Fruit fly (Drosophila melanogaster) whole organism, embryonic: ENCODE data around the gene AP-2alpha.

Experiments
- CG10565 ChIP-seq: fragments of 200-800 bp; sonication (Bioruptor generic); optimal IDR thresholded peaks from 3 replicates; lab custom pipeline; 2016; ENCODE audit warnings: missing biosample characterization, mild to moderate bottlenecking, missing genetic modification characterization
- CG11723 ChIP-seq: fragments of 200-800 bp; sonication (Bioruptor generic); optimal IDR thresholded peaks from 2 replicates; lab custom pipeline; 2017; ENCODE audit warnings: missing biosample characterization, mild to moderate bottlenecking, missing genetic modification characterization
- CG12071 ChIP-seq: fragments of 200-800 bp; sonication (Bioruptor generic); optimal IDR thresholded peaks from 3 replicates; lab custom pipeline; 2018; ENCODE audit warnings: missing biosample characterization, mild to moderate bottlenecking, missing genetic modification characterization
- CG13424 ChIP-seq: fragments of 200-800 bp; sonication (Bioruptor generic); optimal IDR thresholded peaks from 2 replicates; lab custom pipeline; 2019; ENCODE audit warnings: missing biosample characterization, mild to moderate bottlenecking, missing genetic modification characterization, moderate library complexity
- CG1647 ChIP-seq: fragments of 200-800 bp; sonication (Bioruptor generic); optimal IDR thresholded peaks from 3 replicates; lab custom pipeline; 2016; ENCODE audit warnings: missing biosample characterization, missing genetic modification characterization
- CG16813 ChIP-seq: fragments of 200-800 bp; sonication (Bioruptor generic); IDR thresholded peaks from 3 replicates; pipeline ENCODE4 v1.3.6; 2022; ENCODE audit warnings: missing biosample characterization, missing genetic modification characterization; ENCODE audit not compliant: partially characterized antibody
- CG17361 ChIP-seq: fragments of 200-800 bp; sonication (Bioruptor generic); IDR thresholded peaks from 3 replicates; pipeline ENCODE4 v1.3.6; 2022; ENCODE audit warnings: missing biosample characterization, missing genetic modification characterization
- CG2120 ChIP-seq: fragments of 200-800 bp; sonication (Bioruptor generic); optimal IDR thresholded peaks from 3 replicates; lab custom pipeline; 2016; ENCODE audit warnings: missing biosample characterization, missing genetic modification characterization
- CG2712 ChIP-seq: fragments of 200-800 bp; optimal IDR thresholded peaks from 3 replicates; lab custom pipeline; 2019; ENCODE audit warnings: missing biosample characterization, mild to moderate bottlenecking, missing genetic modification characterization, moderate library complexity
- CG5245 ChIP-seq: fragments of 200-800 bp; sonication (Bioruptor generic); optimal IDR thresholded peaks from 3 replicates; lab custom pipeline; 2016; ENCODE audit warnings: missing biosample characterization, missing genetic modification characterization
- CG6272 ChIP-seq: fragments of 200-800 bp; sonication (Bioruptor generic); IDR thresholded peaks from 2 replicates; pipeline ENCODE4 v1.3.6; 2022; ENCODE audit warnings: missing biosample characterization, missing genetic modification characterization
- CG6683 ChIP-seq: fragments of 200-800 bp; sonication (Bioruptor generic); optimal IDR thresholded peaks from 2 replicates; lab custom pipeline; 2017; ENCODE audit warnings: missing biosample characterization, mild to moderate bottlenecking, missing genetic modification characterization, missing genetic modification reagents
- CG6689 ChIP-seq: fragments of 200-800 bp; sonication (Bioruptor generic); IDR thresholded peaks from 2 replicates; pipeline ENCODE4 v1.3.6; 2022; ENCODE audit warnings: missing biosample characterization, missing genetic modification characterization
- CG7271 ChIP-seq: fragments of 200-800 bp; sonication (Bioruptor generic); optimal IDR thresholded peaks from 2 replicates; lab custom pipeline; 2018; ENCODE audit warnings: missing biosample characterization, mild to moderate bottlenecking, missing genetic modification characterization, moderate library complexity
- CG9876 ChIP-seq: fragments of 200-800 bp; sonication (Bioruptor generic); optimal IDR thresholded peaks from 2 replicates; lab custom pipeline; 2016; ENCODE audit warnings: missing biosample characterization, missing genetic modification characterization
- CTCF ChIP-seq: fragments of 200-800 bp; sonication (Bioruptor generic); optimal IDR thresholded peaks from 2 replicates; lab custom pipeline; 2017; ENCODE audit warnings: missing biosample characterization, mild to moderate bottlenecking, missing genetic modification characterization, moderate library complexity
- D19A ChIP-seq: fragments of 200-800 bp; optimal IDR thresholded peaks from 3 replicates; lab custom pipeline; 2019; ENCODE audit warnings: missing biosample characterization, mild to moderate bottlenecking, missing genetic modification characterization, moderate library complexity
- D19B ChIP-seq: fragments of 200-800 bp; sonication (Bioruptor generic); optimal IDR thresholded peaks from 2 replicates; lab custom pipeline; 2017; ENCODE audit warnings: missing biosample characterization, mild to moderate bottlenecking, missing genetic modification characterization
- Dad ChIP-seq: fragments of 200-800 bp; sonication (Bioruptor generic); optimal IDR thresholded peaks from 3 replicates; lab custom pipeline; 2016; ENCODE audit warnings: missing biosample characterization, missing genetic modification characterization
- Dbx ChIP-seq: fragments of 200-800 bp; sonication (Bioruptor generic); IDR thresholded peaks from 3 replicates; pipeline ENCODE4 v1.3.6; 2022; ENCODE audit warnings: missing biosample characterization, missing genetic modification characterization
- Dek ChIP-seq: fragments of 200-800 bp; sonication (Bioruptor generic); optimal IDR thresholded peaks from 3 replicates; lab custom pipeline; 2019; ENCODE audit warnings: missing biosample characterization, mild to moderate bottlenecking, missing genetic modification characterization, moderate library complexity
- Dfd ChIP-seq, 2 experiments: fragments of >200 bp; optimal IDR thresholded peaks; 2 replicates each; lab custom pipeline; 2017; ENCODE audit warnings: missing biosample characterization in 2 of 2, missing genetic modification characterization in 2 of 2
- Drgx ChIP-seq: fragments of 200-800 bp; sonication (Bioruptor generic); IDR thresholded peaks from 2 replicates; pipeline ENCODE4 v1.3.6; 2022; ENCODE audit warnings: missing biosample characterization, missing genetic modification characterization
- Elba2 ChIP-seq: fragments of 200-800 bp; sonication (Bioruptor generic); optimal IDR thresholded peaks from 3 replicates; lab custom pipeline; 2016; ENCODE audit warnings: missing biosample characterization, missing genetic modification characterization
- H15 ChIP-seq: fragments of 200-800 bp; sonication (Bioruptor generic); IDR thresholded peaks from 3 replicates; pipeline ENCODE4 v1.3.6; 2022; ENCODE audit warnings: missing biosample characterization, missing genetic modification characterization
- HHEX ChIP-seq: fragments of 200-800 bp; sonication (Bioruptor generic); optimal IDR thresholded peaks from 3 replicates; lab custom pipeline; 2017; ENCODE audit warnings: missing biosample characterization, mild to moderate bottlenecking, missing genetic modification characterization, missing genetic modification reagents
- HLH4C ChIP-seq: fragments of 200-800 bp; sonication (Bioruptor generic); IDR thresholded peaks from 3 replicates; pipeline ENCODE4 v1.3.6; 2022; ENCODE audit warnings: missing biosample characterization, missing genetic modification characterization; ENCODE audit not compliant: partially characterized antibody
- Hr3 ChIP-seq: fragments of 200-800 bp; sonication (Bioruptor generic); optimal IDR thresholded peaks from 3 replicates; lab custom pipeline; 2016; ENCODE audit warnings: missing biosample characterization, missing genetic modification characterization
- MTF-1 ChIP-seq: fragments of 200-800 bp; sonication (Bioruptor generic); optimal IDR thresholded peaks from 2 replicates; lab custom pipeline; 2018; ENCODE audit warnings: missing biosample characterization, mild to moderate bottlenecking, missing genetic modification characterization, borderline replicate concordance
- Sin3A ChIP-seq: fragments of >200 bp; optimal IDR thresholded peaks from 2 replicates; lab custom pipeline; 2018
- amos ChIP-seq: fragments of 200-800 bp; sonication (Bioruptor generic); IDR thresholded peaks from 2 replicates; pipeline ENCODE4 v1.3.6; 2022; ENCODE audit warnings: missing biosample characterization, missing genetic modification characterization; ENCODE audit not compliant: partially characterized antibody
- az2 ChIP-seq: fragments of 200-800 bp; sonication (Bioruptor generic); optimal IDR thresholded peaks from 3 replicates; lab custom pipeline; 2016; ENCODE audit warnings: missing biosample characterization, missing genetic modification characterization
- bab2 ChIP-seq: fragments of 200-800 bp; sonication (Bioruptor generic); optimal IDR thresholded peaks from 2 replicates; lab custom pipeline; 2016; ENCODE audit warnings: missing biosample characterization, missing genetic modification characterization
- cad ChIP-seq: fragments of >200 bp; optimal IDR thresholded peaks from 2 replicates; lab custom pipeline; 2017; ENCODE audit warnings: missing biosample characterization, missing genetic modification characterization
- crol ChIP-seq: fragments of 200-800 bp; sonication (Bioruptor generic); IDR thresholded peaks from 2 replicates; pipeline ENCODE4 v1.3.6; 2022; ENCODE audit warnings: missing biosample characterization, missing genetic modification characterization
- disco-r ChIP-seq: fragments of 200-800 bp; sonication (Bioruptor generic); optimal IDR thresholded peaks from 2 replicates; lab custom pipeline; 2016; ENCODE audit warnings: missing biosample characterization, missing genetic modification characterization
- esg ChIP-seq: fragments of 200-800 bp; sonication (Bioruptor generic); conservative IDR thresholded peaks from 2 replicates; pipeline ENCODE4 v1.3.6; 2022; ENCODE audit warnings: missing biosample characterization, missing genetic modification characterization
- exex ChIP-seq: fragments of 200-800 bp; sonication (Bioruptor generic); optimal IDR thresholded peaks from 4 replicates; lab custom pipeline; 2018; ENCODE audit warnings: missing biosample characterization, mild to moderate bottlenecking, missing genetic modification characterization, moderate library complexity
- eyg ChIP-seq: fragments of 200-800 bp; sonication (Bioruptor generic); optimal IDR thresholded peaks from 3 replicates; lab custom pipeline; 2016; ENCODE audit warnings: missing biosample characterization, missing genetic modification characterization
- fd3F ChIP-seq: fragments of 200-800 bp; sonication (Bioruptor generic); optimal IDR thresholded peaks from 2 replicates; lab custom pipeline; 2018; ENCODE audit warnings: missing biosample characterization, mild to moderate bottlenecking, missing genetic modification characterization, moderate library complexity
- gcm2 ChIP-seq: fragments of 200-800 bp; sonication (Bioruptor generic); optimal IDR thresholded peaks from 2 replicates; lab custom pipeline; 2016; ENCODE audit warnings: missing biosample characterization, missing genetic modification characterization
- ind ChIP-seq: fragments of 200-800 bp; sonication (Bioruptor generic); optimal IDR thresholded peaks from 3 replicates; lab custom pipeline; 2016; ENCODE audit warnings: missing biosample characterization, missing genetic modification characterization
- kay ChIP-seq: fragments of 200-800 bp; sonication (Bioruptor generic); optimal IDR thresholded peaks from 2 replicates; lab custom pipeline; 2016; ENCODE audit warnings: missing biosample characterization, missing genetic modification characterization
- maf-S ChIP-seq: fragments of 200-800 bp; sonication (Bioruptor generic); optimal IDR thresholded peaks from 2 replicates; lab custom pipeline; 2016; ENCODE audit warnings: missing biosample characterization, missing genetic modification characterization
- pfk ChIP-seq: fragments of 200-800 bp; sonication (Bioruptor generic); optimal IDR thresholded peaks from 2 replicates; lab custom pipeline; 2018; ENCODE audit warnings: missing biosample characterization, mild to moderate bottlenecking, missing genetic modification characterization, moderate library complexity
- pnt ChIP-seq: fragments of 200-800 bp; sonication (Bioruptor generic); optimal IDR thresholded peaks from 3 replicates; lab custom pipeline; 2016; ENCODE audit warnings: missing biosample characterization, missing genetic modification characterization
- prd ChIP-seq, 3 experiments: fragments of >200 bp in 2 of 3; fragments of 200-800 bp in 1 of 3; sonication (Bioruptor generic) in 1 of 3; optimal IDR thresholded peaks in 2 of 3; IDR thresholded peaks in 1 of 3; 2 replicates in 2 of 3; 3 replicates in 1 of 3; pipeline versions ENCODE4 v1.3.6 to Lab custom; 2017 to 2022; ENCODE audit warnings: missing biosample characterization in 1 of 3, missing genetic modification characterization in 1 of 3
- ranshi ChIP-seq: fragments of 200-800 bp; sonication (Bioruptor generic); IDR thresholded peaks from 2 replicates; pipeline ENCODE4 v1.3.6; 2022; ENCODE audit warnings: missing biosample characterization, missing genetic modification characterization
- seq ChIP-seq: fragments of 200-800 bp; sonication (Bioruptor generic); IDR thresholded peaks from 2 replicates; pipeline ENCODE4 v1.3.6; 2022; ENCODE audit warnings: missing biosample characterization, missing genetic modification characterization
- slou ChIP-seq: fragments of 200-800 bp; sonication (Bioruptor generic); optimal IDR thresholded peaks from 3 replicates; lab custom pipeline; 2016; ENCODE audit warnings: missing biosample characterization, missing genetic modification characterization
- sug ChIP-seq: fragments of 200-800 bp; optimal IDR thresholded peaks from 2 replicates; lab custom pipeline; 2019; ENCODE audit warnings: missing biosample characterization, mild to moderate bottlenecking, missing genetic modification characterization, moderate library complexity
- trh ChIP-seq: fragments of 200-800 bp; sonication (Bioruptor generic); optimal IDR thresholded peaks from 2 replicates; lab custom pipeline; 2016; ENCODE audit warnings: missing biosample characterization, missing genetic modification characterization
- ttk ChIP-seq: fragments of 200-800 bp; sonication (Bioruptor generic); IDR thresholded peaks from 2 replicates; pipeline ENCODE4 v2.1.2; 2022; ENCODE audit warnings: missing biosample characterization, missing genetic modification characterization

AP-2alpha gene

dm6 chr2L:412931-413330 lies 1.6 kb downstream of the AP-2alpha start (continued):
- TF ChIP-seq crol (GFP tag; lab: Robert Waterston, UW) (no peak), exex (tag; lab: Kevin White, UChicago) (peak; percentile 22), maf-S (GFP tag; lab: Kevin White, UChicago) (no peak), pnt (GFP tag; lab: Kevin White, UChicago) (no peak), kay (GFP tag; lab: Kevin White, UChicago) (no peak), fd3F (GFP tag; lab: Kevin White, UChicago) (no peak), gcm2 (GFP tag; lab: Kevin White, UChicago) (no peak), Dfd (GFP tag; optimal IDR thresholded peaks at IDR 0.05; lab: Kevin White, UChicago) (no peak), CG17361 (GFP tag; lab: Robert Waterston, UW) (no peak), Hr3 (GFP tag; lab: Kevin White, UChicago) (no peak), eyg (no peak), Sin3A (lab: Kevin White, UChicago) (no peak), bab2 (GFP tag; lab: Kevin White, UChicago) (no peak), pfk (GFP tag; lab: Kevin White, UChicago) (no peak), CG16813 (GFP tag; lab: Robert Waterston, UW) (no peak), CG11723 (GFP tag; lab: Kevin White, UChicago) (no peak), slou (no peak), Drgx (peak; percentile 48; the same call in 1 of the 2 replicates), Dad (GFP tag; lab: Kevin White, UChicago) (no peak), CTCF (no peak), CG2712 (tag; lab: Kevin White, UChicago) (peak; percentile 13), D19B (GFP tag; lab: Kevin White, UChicago) (no peak), prd (optimal IDR thresholded peaks at IDR 0.05; lab: Kevin White, UChicago) (no peak), prd (GFP tag; IDR thresholded peaks at IDR 0.05; lab: Robert Waterston, UW) (no peak), CG12071 (GFP tag; lab: Kevin White, UChicago) (no peak), amos (no peak), CG6272 (GFP tag; lab: Robert Waterston, UW) (no peak), Elba2 (GFP tag; lab: Kevin White, UChicago) (no peak), Dek (no peak), trh (GFP tag; lab: Kevin White, UChicago) (no peak), CG6683 (GFP tag; lab: Kevin White, UChicago) (no peak), Dbx (no peak), ttk (GFP tag; lab: Robert Waterston, UW) (no peak), az2 (GFP tag; lab: Kevin White, UChicago) (no peak), seq (GFP tag; lab: Robert Waterston, UW) (no peak), H15 (no peak), CG10565 (no peak), esg (GFP tag; lab: Robert Waterston, UW) (no peak), HLH4C (GFP tag; lab: Robert Waterston, UW) (no peak), sug (tag; lab: Kevin White, UChicago) (peak; percentile 28), cad (GFP tag; lab: Kevin White, UChicago) (no peak), CG7271 (tag; lab: Kevin White, UChicago) (no peak), MTF-1 (no peak), HHEX (GFP tag; lab: Kevin White, UChicago) (no peak), CG5245 (GFP tag; lab: Kevin White, UChicago) (no peak), disco-r (GFP tag; lab: Kevin White, UChicago) (no peak), CG6689 (GFP tag; lab: Robert Waterston, UW) (peak; percentile 18; the same call in 1 of the 2 replicates), CG1647 (no peak), CG13424 (tag; lab: Kevin White, UChicago) (peak; percentile 41), D19A (tag; lab: Kevin White, UChicago) (no peak), CG9876 (GFP tag; lab: Kevin White, UChicago) (no peak), ranshi (no peak), ind (GFP tag; lab: Kevin White, UChicago) (peak; percentile 44), CG2120 (GFP tag; lab: Kevin White, UChicago) (peak; percentile 20)
